Fruit fly (Drosophila melanogaster): Measurements from ENCODE around the gene oc.

The oc gene

dm6 chrX:8591685-8592127 lies 58.8 kb downstream of the oc start, which contains the start of the genes CG12659 and Crag (continued):
- TF ChIP-seq ind (GFP tag; optimal IDR thresholded peaks at IDR 0.05) (no peak), zen2 (GFP tag; IDR thresholded peaks at IDR 0.05; ENCODE audit: partially characterized antibody) (peak; percentile 35; the same call in 1 of the 3 replicates), CG9932 (GFP tag; IDR thresholded peaks at IDR 0.05) (peak; percentile 47), knrl (GFP tag; IDR thresholded peaks at IDR 0.05; ENCODE audit: partially characterized antibody) (peak; percentile 63; the same call in 2 of the 3 replicates), CG12391 (tag; optimal IDR thresholded peaks at IDR 0.05) (peak; percentile 26), CG7963 (GFP tag; IDR thresholded peaks at IDR 0.05; ENCODE audit: partially characterized antibody) (peak; percentile 55; the same call in 1 of the 3 replicates), Bgb (GFP tag; IDR thresholded peaks at IDR 0.05; ENCODE audit: partially characterized antibody) (peak; percentile 53; the same call in 1 of the 2 replicates), tll (GFP tag; optimal IDR thresholded peaks at IDR 0.05) (no peak), Doc3 (GFP tag; IDR thresholded peaks at IDR 0.05; ENCODE audit: partially characterized antibody) (peak; percentile 50; the same call in 1 of the 3 replicates), Nf-YC (tag; optimal IDR thresholded peaks at IDR 0.05) (peak; percentile 39), grau (tag; optimal IDR thresholded peaks at IDR 0.05) (peak; percentile 17), CoRest (tag; optimal IDR thresholded peaks at IDR 0.05) (peak; percentile 36), Scr (GFP tag; IDR thresholded peaks at IDR 0.05; ENCODE audit: partially characterized antibody) (peak; percentile 71), Fer3 (tag; optimal IDR thresholded peaks at IDR 0.05) (no peak), row (GFP tag; IDR thresholded peaks at IDR 0.05) (peak; percentile 59), Dp (GFP tag; optimal IDR thresholded peaks at IDR 0.05) (peak; percentile 16), ssp (GFP tag; IDR thresholded peaks at IDR 0.05) (0 out of 2 replicates have a peak, but pooled peaks have one; percentile 19), inv (GFP tag; IDR thresholded peaks at IDR 0.05; ENCODE audit: partially characterized antibody) (peak; percentile 39; the same call in 1 of the 2 replicates), sim (GFP tag; IDR thresholded peaks at IDR 0.05) (no peak), CG8290 (GFP tag; optimal IDR thresholded peaks at IDR 0.05) (peak; percentile 67), CG8290 (tag; optimal IDR thresholded peaks at IDR 0.05) (peak in 1 of 2 experiments; percentile 47), pzg (GFP tag; optimal IDR thresholded peaks at IDR 0.05) (peak; percentile 33), sug (tag; optimal IDR thresholded peaks at IDR 0.05) (peak; percentile 0), slou (GFP tag; optimal IDR thresholded peaks at IDR 0.05) (peak; percentile 1), CG13287 (GFP tag; IDR thresholded peaks at IDR 0.05; ENCODE audit: partially characterized antibody) (peak; percentile 70), CG30020 (tag; optimal IDR thresholded peaks at IDR 0.05) (peak; percentile 79), sob (GFP tag; IDR thresholded peaks at IDR 0.05) (no peak), CG43689 (GFP tag; IDR thresholded peaks at IDR 0.05) (no peak), CG2116 (GFP tag; optimal IDR thresholded peaks at IDR 0.05) (peak; percentile 83), CG10267 (tag; optimal IDR thresholded peaks at IDR 0.05) (peak; percentile 21), CG15514 (GFP tag; optimal IDR thresholded peaks at IDR 0.05) (peak; percentile 31), CG14710 (tag; optimal IDR thresholded peaks at IDR 0.05) (peak; percentile 36), caup (GFP tag; optimal IDR thresholded peaks at IDR 0.05; ENCODE audit: severe bottlenecking) (no peak), phol (tag; optimal IDR thresholded peaks at IDR 0.05) (peak; percentile 41), vnd (GFP tag; IDR thresholded peaks at IDR 0.05; ENCODE audit: partially characterized antibody) (peak; percentile 69), CG12659 (GFP tag; optimal IDR thresholded peaks at IDR 0.05) (peak; percentile 83), CG14860 (GFP tag; IDR thresholded peaks at IDR 0.05; ENCODE audit: partially characterized antibody) (peak; percentile 71), Poxn (GFP tag; IDR thresholded peaks at IDR 0.05) (no peak), CG9876 (GFP tag; optimal IDR thresholded peaks at IDR 0.05) (no peak), sens (GFP tag) (peak; percentile 89), stwl (tag; optimal IDR thresholded peaks at IDR 0.05) (peak; percentile 72), hbn (GFP tag; IDR thresholded peaks at IDR 0.05; ENCODE audit: partially characterized antibody) (peak; percentile 37; the same call in 1 of the 2 replicates), Lhr (GFP tag; optimal IDR thresholded peaks at IDR 0.05) (peak; percentile 41), CG30403 (GFP tag; optimal IDR thresholded peaks at IDR 0.05) (peak; percentile 32), CG8924 (tag; optimal IDR thresholded peaks at IDR 0.05) (peak; percentile 40), CG2712 (tag; optimal IDR thresholded peaks at IDR 0.05) (peak; percentile 1), CG13424 (tag; optimal IDR thresholded peaks at IDR 0.05) (peak; percentile 9), Sin3A (optimal IDR thresholded peaks at IDR 0.05) (peak; percentile 59)
